Fruit fly (Drosophila melanogaster) whole organism, embryonic: ENCODE results near the gene in.
A peak's percentile ranks its signal among the peaks of the same experiment; 100 is the strongest.

Experiments
- Abd-B ChIP-seq: fragments of 200-800 bp; sonication (Bioruptor generic); optimal IDR thresholded peaks from 2 replicates; lab custom pipeline; 2018; ENCODE audit warnings: missing biosample characterization, mild to moderate bottlenecking, missing genetic modification characterization, moderate library complexity
- Aef1 ChIP-seq: fragments of 200-800 bp; sonication (Bioruptor generic); IDR thresholded peaks from 3 replicates; pipeline ENCODE4 v1.3.6; 2022; ENCODE audit warnings: missing biosample characterization, missing genetic modification characterization
- CG10366 ChIP-seq: fragments of 200-800 bp; sonication (Bioruptor generic); IDR thresholded peaks from 2 replicates; pipeline ENCODE4 v1.3.6; 2022; ENCODE audit warnings: missing biosample characterization, missing genetic modification characterization
- CG11398 ChIP-seq: fragments of 200-800 bp; sonication (Bioruptor generic); optimal IDR thresholded peaks from 2 replicates; lab custom pipeline; 2016; ENCODE audit warnings: missing biosample characterization, missing genetic modification characterization
- CG12155 ChIP-seq: fragments of 200-800 bp; sonication (Bioruptor generic); optimal IDR thresholded peaks from 3 replicates; lab custom pipeline; 2016; ENCODE audit warnings: missing biosample characterization, missing genetic modification characterization
- CG15514 ChIP-seq: fragments of 200-800 bp; sonication (Bioruptor generic); optimal IDR thresholded peaks from 3 replicates; lab custom pipeline; 2017; ENCODE audit warnings: missing biosample characterization, missing genetic modification characterization, mild to moderate bottlenecking, moderate library complexity, missing genetic modification reagents
- CG2129 ChIP-seq: fragments of 200-800 bp; sonication (Bioruptor generic); IDR thresholded peaks from 2 replicates; pipeline ENCODE4 v1.3.6; 2022; ENCODE audit warnings: missing biosample characterization, missing genetic modification characterization; ENCODE audit not compliant: partially characterized antibody
- CG30020 ChIP-seq: fragments of 200-800 bp; optimal IDR thresholded peaks from 2 replicates; lab custom pipeline; 2019; ENCODE audit warnings: missing biosample characterization, mild to moderate bottlenecking, missing genetic modification characterization, moderate library complexity
- CG30431 ChIP-seq: fragments of 200-800 bp; sonication (Bioruptor generic); optimal IDR thresholded peaks from 2 replicates; lab custom pipeline; 2017; ENCODE audit warnings: missing biosample characterization, missing genetic modification characterization
- CG31365 ChIP-seq: fragments of 200-800 bp; sonication (Bioruptor generic); optimal IDR thresholded peaks from 2 replicates; lab custom pipeline; 2018; ENCODE audit warnings: missing biosample characterization, mild to moderate bottlenecking, missing genetic modification characterization
- CG34224 ChIP-seq: fragments of 200-800 bp; sonication (Bioruptor generic); IDR thresholded peaks from 3 replicates; pipeline ENCODE4 v1.3.6; 2022; ENCODE audit warnings: missing biosample characterization, missing genetic modification characterization; ENCODE audit not compliant: partially characterized antibody
- CG5180 ChIP-seq: fragments of 200-800 bp; sonication (Bioruptor generic); optimal IDR thresholded peaks from 3 replicates; lab custom pipeline; 2017; ENCODE audit warnings: missing biosample characterization, missing genetic modification characterization, mild to moderate bottlenecking, moderate library complexity, missing genetic modification reagents
- CG6175 ChIP-seq: fragments of 200-800 bp; sonication (Bioruptor generic); IDR thresholded peaks from 3 replicates; pipeline ENCODE4 v1.3.6; 2022; ENCODE audit warnings: missing biosample characterization, missing genetic modification characterization
- CG6854 ChIP-seq: fragments of 200-800 bp; sonication (Bioruptor generic); optimal IDR thresholded peaks from 3 replicates; lab custom pipeline; 2017; ENCODE audit warnings: missing biosample characterization, mild to moderate bottlenecking, missing genetic modification characterization
- CG9797 ChIP-seq: fragments of 200-800 bp; sonication (Bioruptor generic); optimal IDR thresholded peaks from 3 replicates; lab custom pipeline; 2018; ENCODE audit warnings: missing biosample characterization, mild to moderate bottlenecking, missing genetic modification characterization
- Doc2 ChIP-seq: fragments of 200-800 bp; sonication (Bioruptor generic); IDR thresholded peaks from 2 replicates; pipeline ENCODE4 v1.3.6; 2022; ENCODE audit warnings: missing biosample characterization, missing genetic modification characterization
- Doc3 ChIP-seq: fragments of 200-800 bp; sonication (Bioruptor generic); IDR thresholded peaks from 3 replicates; pipeline ENCODE4 v1.3.6; 2022; ENCODE audit warnings: missing biosample characterization, missing genetic modification characterization; ENCODE audit not compliant: partially characterized antibody
- Dp ChIP-seq: fragments of 200-800 bp; sonication (Bioruptor generic); optimal IDR thresholded peaks from 2 replicates; lab custom pipeline; 2018; ENCODE audit warnings: missing biosample characterization, mild to moderate bottlenecking, missing genetic modification characterization, moderate library complexity
- Eip74EF ChIP-seq, 2 experiments: fragments of 200-800 bp in 1 of 2; fragments of >200 bp in 1 of 2; sonication (Bioruptor generic) in 1 of 2; optimal IDR thresholded peaks; 2 replicates each; lab custom pipeline; 2017 to 2019; ENCODE audit warnings: missing biosample characterization in 2 of 2, missing genetic modification characterization in 2 of 2, mild to moderate bottlenecking in 1 of 2, moderate library complexity in 1 of 2
- HHEX ChIP-seq: fragments of 200-800 bp; sonication (Bioruptor generic); optimal IDR thresholded peaks from 3 replicates; lab custom pipeline; 2017; ENCODE audit warnings: missing biosample characterization, mild to moderate bottlenecking, missing genetic modification characterization, missing genetic modification reagents
- Hr39 ChIP-seq: fragments of >200 bp; optimal IDR thresholded peaks from 2 replicates; lab custom pipeline; 2017
- Nf-YB ChIP-seq: fragments of 200-800 bp; sonication (Bioruptor generic); optimal IDR thresholded peaks from 3 replicates; lab custom pipeline; 2019; ENCODE audit warnings: missing biosample characterization, mild to moderate bottlenecking, missing genetic modification characterization, moderate library complexity
- Six4 ChIP-seq: fragments of 200-800 bp; sonication (Bioruptor generic); optimal IDR thresholded peaks from 2 replicates; lab custom pipeline; 2016; ENCODE audit warnings: missing biosample characterization, missing genetic modification characterization
- Sox102F ChIP-seq: fragments of 200-800 bp; sonication (Bioruptor generic); optimal IDR thresholded peaks from 2 replicates; lab custom pipeline; 2018; ENCODE audit warnings: missing biosample characterization, mild to moderate bottlenecking, missing genetic modification characterization, moderate library complexity
- abd-A ChIP-seq: fragments of 200-800 bp; sonication (Bioruptor generic); optimal IDR thresholded peaks from 3 replicates; lab custom pipeline; 2019; ENCODE audit warnings: missing biosample characterization, mild to moderate bottlenecking, missing genetic modification characterization, moderate library complexity
- bowl ChIP-seq: fragments of 200-800 bp; sonication (Bioruptor generic); IDR thresholded peaks from 2 replicates; pipeline ENCODE4 v1.3.6; 2022; ENCODE audit warnings: missing biosample characterization, missing genetic modification characterization
- chif ChIP-seq, 2 experiments: fragments of 200-800 bp; sonication (Bioruptor generic); optimal IDR thresholded peaks; 3 replicates each; lab custom pipeline; 2016; ENCODE audit warnings: missing biosample characterization in 2 of 2, missing genetic modification characterization in 2 of 2
- crc ChIP-seq: fragments of 200-800 bp; sonication (Bioruptor generic); optimal IDR thresholded peaks from 2 replicates; lab custom pipeline; 2016; ENCODE audit warnings: missing biosample characterization, missing genetic modification characterization
- crp ChIP-seq, 2 experiments: fragments of 200-800 bp; sonication (Bioruptor generic); optimal IDR thresholded peaks; 2 replicates in 1 of 2; 3 replicates in 1 of 2; lab custom pipeline; 2017; ENCODE audit warnings: missing biosample characterization in 2 of 2, missing genetic modification characterization in 2 of 2, mild to moderate bottlenecking in 1 of 2, moderate library complexity in 1 of 2
- danr ChIP-seq: fragments of 200-800 bp; sonication (Bioruptor generic); IDR thresholded peaks from 2 replicates; pipeline ENCODE4 v1.3.6; 2022; ENCODE audit warnings: missing biosample characterization, missing genetic modification characterization
- dm ChIP-seq: fragments of 200-800 bp; sonication (Bioruptor generic); optimal IDR thresholded peaks from 3 replicates; lab custom pipeline; 2016; ENCODE audit warnings: missing biosample characterization, missing genetic modification characterization
- dysf ChIP-seq: fragments of 200-800 bp; sonication (Bioruptor generic); IDR thresholded peaks from 3 replicates; pipeline ENCODE4 v1.3.6; 2022; ENCODE audit warnings: missing biosample characterization, missing genetic modification characterization
- gce ChIP-seq: fragments of 200-800 bp; sonication (Bioruptor generic); IDR thresholded peaks from 3 replicates; pipeline ENCODE4 v1.3.6; 2022; ENCODE audit warnings: missing biosample characterization, missing genetic modification characterization
- grn ChIP-seq: fragments of 200-800 bp; sonication (Bioruptor generic); optimal IDR thresholded peaks from 3 replicates; lab custom pipeline; 2017; ENCODE audit warnings: missing biosample characterization, missing genetic modification characterization
- gsb-n ChIP-seq: fragments of 200-800 bp; sonication (Bioruptor generic); optimal IDR thresholded peaks from 3 replicates; lab custom pipeline; 2018; ENCODE audit warnings: missing biosample characterization, mild to moderate bottlenecking, missing genetic modification characterization
- gt ChIP-seq: fragments of 200-800 bp; sonication (Bioruptor generic); IDR thresholded peaks from 2 replicates; pipeline ENCODE4 v1.3.6; 2022; ENCODE audit warnings: missing biosample characterization, missing genetic modification characterization
- her ChIP-seq: fragments of 200-800 bp; sonication (Bioruptor generic); optimal IDR thresholded peaks from 2 replicates; lab custom pipeline; 2016; ENCODE audit warnings: missing biosample characterization, missing genetic modification characterization
- ind ChIP-seq: fragments of 200-800 bp; sonication (Bioruptor generic); optimal IDR thresholded peaks from 3 replicates; lab custom pipeline; 2016; ENCODE audit warnings: missing biosample characterization, missing genetic modification characterization
- mam ChIP-seq: fragments of 200-800 bp; sonication (Bioruptor generic); optimal IDR thresholded peaks from 3 replicates; lab custom pipeline; 2016; ENCODE audit warnings: missing biosample characterization, missing genetic modification characterization
- otp ChIP-seq: fragments of 200-800 bp; sonication (Bioruptor generic); IDR thresholded peaks from 3 replicates; pipeline ENCODE4, ENCODE4 v1.3.6; 2022; ENCODE audit warnings: missing biosample characterization, missing genetic modification characterization
- p53 ChIP-seq: fragments of 200-800 bp; sonication (Bioruptor generic); optimal IDR thresholded peaks from 2 replicates; lab custom pipeline; 2016; ENCODE audit warnings: missing biosample characterization, missing genetic modification characterization
- peb ChIP-seq: fragments of 200-800 bp; sonication (Bioruptor generic); IDR thresholded peaks from 2 replicates; pipeline ENCODE4 v1.3.6; 2022; ENCODE audit warnings: missing biosample characterization, missing genetic modification characterization
- pnt ChIP-seq: fragments of 200-800 bp; sonication (Bioruptor generic); optimal IDR thresholded peaks from 3 replicates; lab custom pipeline; 2016; ENCODE audit warnings: missing biosample characterization, missing genetic modification characterization
- schlank ChIP-seq: fragments of 200-800 bp; sonication (Bioruptor generic); optimal IDR thresholded peaks from 2 replicates; lab custom pipeline; 2018; ENCODE audit warnings: missing biosample characterization, mild to moderate bottlenecking, missing genetic modification characterization
- seq ChIP-seq: fragments of 200-800 bp; sonication (Bioruptor generic); IDR thresholded peaks from 2 replicates; pipeline ENCODE4 v1.3.6; 2022; ENCODE audit warnings: missing biosample characterization, missing genetic modification characterization
- tin ChIP-seq: fragments of 200-800 bp; sonication (Bioruptor generic); optimal IDR thresholded peaks from 3 replicates; lab custom pipeline; 2016; ENCODE audit warnings: missing biosample characterization, missing genetic modification characterization
- unc-4 ChIP-seq: fragments of 200-800 bp; sonication (Bioruptor generic); IDR thresholded peaks from 2 replicates; pipeline ENCODE4 v1.3.6; 2022; ENCODE audit warnings: missing biosample characterization, missing genetic modification characterization; ENCODE audit not compliant: partially characterized antibody
- yki ChIP-seq: fragments of >200 bp; optimal IDR thresholded peaks from 3 replicates; lab custom pipeline; 2018

in gene

dm6 chr3L:20398243-20399222, 31.5 kb downstream of the in start (continued):
- TF ChIP-seq Nf-YB, result peak; percentile 69
- peak; percentile 87 for TF ChIP-seq abd-A (tag; lab: Kevin White, UChicago)
- no peak for TF ChIP-seq CG6175 (GFP tag; lab: Robert Waterston, UW)
- peak; percentile 67 for TF ChIP-seq CG10366 (GFP tag; lab: Robert Waterston, UW)
- TF ChIP-seq CG31365, result peak; percentile 62
- peak; percentile 76 for TF ChIP-seq gsb-n (tag; lab: Kevin White, UChicago)
- peak; percentile 51; the same call in 1 of the 3 replicates for TF ChIP-seq gce
- TF ChIP-seq Eip74EF (GFP tag; optimal IDR thresholded peaks at IDR 0.05; lab: Kevin White, UChicago), result peak in 1 of 2 experiments; percentile 88
- peak; percentile 57; the same call in 1 of the 2 replicates for TF ChIP-seq danr (GFP tag; lab: Robert Waterston, UW)
- peak; percentile 29 for TF ChIP-seq schlank
- peak; percentile 86 for TF ChIP-seq seq (GFP tag; lab: Robert Waterston, UW)
- no peak for TF ChIP-seq Doc2 (GFP tag; lab: Robert Waterston, UW)
- peak; percentile 48 for TF ChIP-seq her (GFP tag; lab: Kevin White, UChicago)
- peak; percentile 69 for TF ChIP-seq Abd-B (GFP tag; lab: Kevin White, UChicago)
- TF ChIP-seq peb (GFP tag; lab: Robert Waterston, UW), result peak; percentile 51; the same call in 1 of the 2 replicates
- TF ChIP-seq dysf (GFP tag; lab: Robert Waterston, UW), result peak; percentile 89
- TF ChIP-seq CG2129 (GFP tag; lab: Robert Waterston, UW), result no peak
- TF ChIP-seq CG12155 (GFP tag; lab: Kevin White, UChicago), result peak; percentile 74
- peak; percentile 66 for TF ChIP-seq pnt (GFP tag; lab: Kevin White, UChicago)
- peak; percentile 66 for TF ChIP-seq CG30020 (tag; lab: Kevin White, UChicago)
- peak; percentile 69 for TF ChIP-seq Six4 (GFP tag; lab: Kevin White, UChicago)
- TF ChIP-seq chif (GFP tag; optimal IDR thresholded peaks at IDR 0.05; lab: Kevin White, UChicago), result peak; percentile 56 to 72
- peak; percentile 85 for TF ChIP-seq HHEX (GFP tag; lab: Kevin White, UChicago)
- no peak for TF ChIP-seq Hr39 (lab: Kevin White, UChicago)
- TF ChIP-seq Aef1 (GFP tag; lab: Robert Waterston, UW), result peak; percentile 73
- peak; percentile 55 for TF ChIP-seq CG15514 (GFP tag; lab: Kevin White, UChicago)
- peak; percentile 1; the same call in 1 of the 2 replicates for TF ChIP-seq unc-4 (GFP tag; lab: Robert Waterston, UW)
- peak; percentile 77 for TF ChIP-seq mam (GFP tag; lab: Kevin White, UChicago)
- peak; percentile 23 for TF ChIP-seq CG11398
- TF ChIP-seq CG5180 (GFP tag; lab: Kevin White, UChicago), result peak; percentile 74
- peak; percentile 91 for TF ChIP-seq Sox102F (GFP tag; lab: Kevin White, UChicago)
- 0 out of 2 replicates have a peak, but pooled peaks have one; percentile 13 for TF ChIP-seq bowl (GFP tag; lab: Robert Waterston, UW)
- TF ChIP-seq crc (GFP tag; lab: Kevin White, UChicago), result peak; percentile 52
- peak; percentile 69 for TF ChIP-seq CG30431 (GFP tag; lab: Kevin White, UChicago)
- peak; percentile 85 for TF ChIP-seq ind
- TF ChIP-seq CG9797 (GFP tag; lab: Kevin White, UChicago), result peak; percentile 13
- peak; percentile 10 for TF ChIP-seq p53 (GFP tag; lab: Kevin White, UChicago)
- peak; percentile 87 for TF ChIP-seq CG6854 (GFP tag; lab: Kevin White, UChicago)
- TF ChIP-seq yki (lab: Kevin White, UChicago), result no peak
- no peak for TF ChIP-seq Dp (GFP tag; lab: Kevin White, UChicago)
- no peak for TF ChIP-seq Doc3 (GFP tag; lab: Robert Waterston, UW)
- TF ChIP-seq dm (GFP tag; lab: Kevin White, UChicago), result peak; percentile 47
- TF ChIP-seq tin (GFP tag; lab: Kevin White, UChicago), result peak; percentile 80
- TF ChIP-seq otp (GFP tag; lab: Robert Waterston, UW), result 0 out of 3 replicates have a peak, but pooled peaks have one; percentile 27
- TF ChIP-seq grn (GFP tag; lab: Kevin White, UChicago), result peak; percentile 54
- peak in 1 of 2 experiments; percentile 50 for TF ChIP-seq crp (GFP tag; optimal IDR thresholded peaks at IDR 0.05; lab: Kevin White, UChicago)
- TF ChIP-seq gt (GFP tag; lab: Robert Waterston, UW), result no peak
- TF ChIP-seq CG34224 (GFP tag; lab: Robert Waterston, UW), result 0 out of 3 replicates have a peak, but pooled peaks have one; percentile 5
